Worm (Caenorhabditis elegans) whole organism, mixed stage, embryonic: ENCODE data around the gene xrn-1.

Experiments used
- M03D4.4 ChIP-seq: sonication (generic microtip); optimal IDR thresholded peaks from 2 replicates; lab custom pipeline; 2017; ENCODE audit warnings: mild to moderate bottlenecking, missing genetic modification characterization, missing compliant biosample characterization
- bed-3 ChIP-seq: fragments of 200-800 bp; sonication (Bioruptor generic); optimal IDR thresholded peaks from 3 replicates; lab custom pipeline; 2018; ENCODE audit warnings: mild to moderate bottlenecking, missing genetic modification characterization, moderate library complexity, missing compliant biosample characterization
- blmp-1 ChIP-seq: fragments of 150-350 bp; optimal IDR thresholded peaks from 2 replicates; lab custom pipeline; 2014; ENCODE audit warnings: missing biosample characterization, missing genetic modification characterization
- ceh-39 ChIP-seq: fragments of 150-350 bp; optimal IDR thresholded peaks from 2 replicates; lab custom pipeline; 2014; ENCODE audit warnings: missing biosample characterization, missing genetic modification characterization
- ceh-43 ChIP-seq: fragments of 200-800 bp; sonication (Bioruptor generic); optimal IDR thresholded peaks from 2 replicates; lab custom pipeline; 2018; ENCODE audit warnings: mild to moderate bottlenecking, missing genetic modification characterization, moderate library complexity, missing compliant biosample characterization
- ceh-83 ChIP-seq: fragments of 200-800 bp; sonication (Bioruptor generic); optimal IDR thresholded peaks from 2 replicates; lab custom pipeline; 2018; ENCODE audit warnings: mild to moderate bottlenecking, missing genetic modification characterization, missing compliant biosample characterization
- ces-1 ChIP-seq: fragments of 150-350 bp; optimal IDR thresholded peaks from 2 replicates; lab custom pipeline; 2014; ENCODE audit warnings: missing biosample characterization, missing genetic modification reagents, missing genetic modification characterization
- cnd-1 ChIP-seq: fragments of 200-800 bp; sonication (Bioruptor generic); optimal IDR thresholded peaks from 2 replicates; lab custom pipeline; 2018; ENCODE audit warnings: mild to moderate bottlenecking, missing genetic modification characterization, missing compliant biosample characterization
- drap-1 ChIP-seq: fragments of 200-800 bp; sonication (Bioruptor generic); optimal IDR thresholded peaks from 3 replicates; lab custom pipeline; 2018; ENCODE audit warnings: mild to moderate bottlenecking, missing genetic modification characterization, missing compliant biosample characterization
- elt-1 ChIP-seq: sonication (generic microtip); optimal IDR thresholded peaks from 2 replicates; lab custom pipeline; 2017; ENCODE audit warnings: missing genetic modification characterization, mild to moderate bottlenecking, missing compliant biosample characterization, antibody characterized with exemption, moderate library complexity, borderline replicate concordance; ENCODE audit not compliant: insufficient read depth
- elt-3 ChIP-seq: fragments of 150-350 bp; optimal IDR thresholded peaks from 2 replicates; lab custom pipeline; 2014; ENCODE audit warnings: missing biosample characterization, missing genetic modification characterization
- flh-1 ChIP-seq: fragments of 200-800 bp; sonication (Bioruptor generic); optimal IDR thresholded peaks from 2 replicates; lab custom pipeline; 2018; ENCODE audit warnings: mild to moderate bottlenecking, missing genetic modification characterization, moderate library complexity, missing compliant biosample characterization
- ham-2 ChIP-seq: fragments of 200-800 bp; sonication (Bioruptor generic); optimal IDR thresholded peaks from 2 replicates; lab custom pipeline; 2018; ENCODE audit warnings: mild to moderate bottlenecking, missing genetic modification characterization, missing compliant biosample characterization
- hlh-1 ChIP-seq: fragments of 150-350 bp; optimal IDR thresholded peaks from 2 replicates; lab custom pipeline; 2014; ENCODE audit warnings: missing biosample characterization, missing genetic modification reagents, missing genetic modification characterization
- lin-13 ChIP-seq: fragments of 150-350 bp; optimal IDR thresholded peaks from 2 replicates; lab custom pipeline; 2014; ENCODE audit warnings: missing biosample characterization, missing genetic modification characterization
- lin-32 ChIP-seq: fragments of 200-800 bp; sonication (Bioruptor generic); optimal IDR thresholded peaks from 2 replicates; lab custom pipeline; 2018; ENCODE audit warnings: mild to moderate bottlenecking, missing genetic modification characterization, missing compliant biosample characterization
- lsy-2 ChIP-seq: fragments of 150-350 bp; optimal IDR thresholded peaks from 2 replicates; lab custom pipeline; 2014; ENCODE audit warnings: missing biosample characterization, missing genetic modification characterization
- mab-5 ChIP-seq: fragments of 150-350 bp; optimal IDR thresholded peaks from 2 replicates; lab custom pipeline; 2014; ENCODE audit warnings: missing biosample characterization, missing genetic modification characterization
- mep-1 ChIP-seq: fragments of 150-350 bp; optimal IDR thresholded peaks from 2 replicates; lab custom pipeline; 2017; ENCODE audit warnings: missing biosample characterization, missing genetic modification reagents, missing genetic modification characterization, inconsistent platforms
- mls-2 ChIP-seq: sonication (generic microtip); optimal IDR thresholded peaks from 2 replicates; lab custom pipeline; 2016; ENCODE audit warnings: mild to moderate bottlenecking, missing genetic modification characterization, moderate library complexity, missing compliant biosample characterization
- nhr-12 ChIP-seq: fragments of 150-350 bp; optimal IDR thresholded peaks from 2 replicates; lab custom pipeline; 2014; ENCODE audit warnings: missing biosample characterization, missing genetic modification characterization
- nhr-2 ChIP-seq: fragments of 150-350 bp; optimal IDR thresholded peaks from 2 replicates; lab custom pipeline; 2014; ENCODE audit warnings: missing biosample characterization, missing genetic modification characterization
- nhr-237 ChIP-seq: fragments of 150-350 bp; optimal IDR thresholded peaks from 2 replicates; lab custom pipeline; 2014; ENCODE audit warnings: missing biosample characterization, missing genetic modification characterization
- nhr-28 ChIP-seq: fragments of 150-350 bp; optimal IDR thresholded peaks from 2 replicates; lab custom pipeline; 2014; ENCODE audit warnings: missing biosample characterization, missing genetic modification characterization
- nhr-76 ChIP-seq: sonication (generic microtip); optimal IDR thresholded peaks from 2 replicates; lab custom pipeline; 2017; ENCODE audit warnings: missing biosample characterization, missing genetic modification characterization
- pha-4 ChIP-seq: fragments of 150-350 bp; optimal IDR thresholded peaks from 2 replicates; lab custom pipeline; 2018; ENCODE audit warnings: missing biosample characterization, missing genetic modification reagents, missing genetic modification characterization
- sem-2 ChIP-seq: fragments of 200-800 bp; sonication (Bioruptor generic); optimal IDR thresholded peaks from 2 replicates; lab custom pipeline; 2018; ENCODE audit warnings: mild to moderate bottlenecking, missing genetic modification characterization, missing compliant biosample characterization
- snpc-4 ChIP-seq: fragments of 150-350 bp; optimal IDR thresholded peaks from 2 replicates; lab custom pipeline; 2014; ENCODE audit warnings: missing biosample characterization, missing genetic modification characterization
- sptf-1 ChIP-seq: sonication (generic microtip); optimal IDR thresholded peaks from 2 replicates; lab custom pipeline; 2017; ENCODE audit warnings: mild to moderate bottlenecking, missing genetic modification characterization, moderate library complexity, missing compliant biosample characterization
- tbx-8 ChIP-seq: fragments of 200-800 bp; sonication (Bioruptor generic); optimal IDR thresholded peaks from 2 replicates; lab custom pipeline; 2018; ENCODE audit warnings: mild to moderate bottlenecking, missing genetic modification characterization, moderate library complexity, missing compliant biosample characterization
- unc-120 ChIP-seq: sonication (generic microtip); optimal IDR thresholded peaks from 2 replicates; lab custom pipeline; 2017; ENCODE audit warnings: missing genetic modification characterization, missing compliant biosample characterization; ENCODE audit not compliant: poor library complexity, severe bottlenecking
- unc-39 ChIP-seq: fragments of 150-350 bp; optimal IDR thresholded peaks from 2 replicates; lab custom pipeline; 2014; ENCODE audit warnings: missing biosample characterization, missing genetic modification characterization
- unc-62 ChIP-seq: fragments of 150-350 bp; optimal IDR thresholded peaks from 2 replicates; lab custom pipeline; 2014; ENCODE audit warnings: missing biosample characterization, missing genetic modification reagents, missing genetic modification characterization
- zip-8 ChIP-seq: fragments of 150-350 bp; optimal IDR thresholded peaks from 2 replicates; lab custom pipeline; 2014; ENCODE audit warnings: missing biosample characterization, missing genetic modification characterization
- ztf-11 ChIP-seq: fragments of 150-350 bp; optimal IDR thresholded peaks from 2 replicates; lab custom pipeline; 2014; ENCODE audit warnings: missing biosample characterization, missing genetic modification characterization

The xrn-1 gene

ce11 chrII:14045235-14045634 lies 23.5 kb upstream of the xrn-1 start:
- TF ChIP-seq unc-120 (tag; lab: Kevin White, UChicago): no peak
- TF ChIP-seq sem-2: no peak
- no peak for TF ChIP-seq ceh-83 (GFP tag; lab: Kevin White, UChicago)
- TF ChIP-seq nhr-12: no peak
- TF ChIP-seq sptf-1 (tag; lab: Kevin White, UChicago): no peak
- TF ChIP-seq mab-5: no peak
- no peak for TF ChIP-seq lsy-2 (tag; lab: Kevin White, UChicago)
- no peak for TF ChIP-seq unc-39 (tag; lab: Kevin White, UChicago)
- TF ChIP-seq lin-32 (GFP tag; lab: Kevin White, UChicago): no peak
- no peak for TF ChIP-seq M03D4.4 (tag; lab: Kevin White, UChicago)
- no peak for TF ChIP-seq nhr-28 (tag; lab: Kevin White, UChicago)
- no peak for TF ChIP-seq nhr-2
- TF ChIP-seq snpc-4: no peak
- no peak for TF ChIP-seq tbx-8 (GFP tag; lab: Kevin White, UChicago)
- TF ChIP-seq pha-4: no peak
- no peak for TF ChIP-seq unc-62

- TF ChIP-seq lsy-2 (tag; lab: Kevin White, UChicago): no peak
Measured at ce11 chrII:14045934-14046470, 22.7 kb upstream of the xrn-1 start.

- TF ChIP-seq ces-1 (GFP tag; lab: Kevin White, UChicago) (no peak), blmp-1 (tag; lab: Kevin White, UChicago) (peak; percentile 33), hlh-1 (tag; lab: Kevin White, UChicago) (peak; percentile 5), nhr-28 (tag; lab: Kevin White, UChicago) (no peak)
- TF ChIP-seq, all 35 proteins: peak for 2
Measured at ce11 chrII:14046491-14046890, 22.2 kb upstream of the xrn-1 start.

- TF ChIP-seq blmp-1 (tag; lab: Kevin White, UChicago) (no peak), flh-1 (GFP tag; lab: Kevin White, UChicago) (no peak), tbx-8 (GFP tag; lab: Kevin White, UChicago) (no peak), unc-39 (tag; lab: Kevin White, UChicago) (no peak), lsy-2 (tag; lab: Kevin White, UChicago) (no peak), cnd-1 (tag; lab: Kevin White, UChicago) (no peak), unc-120 (tag; lab: Kevin White, UChicago) (peak; percentile 65), nhr-76 (tag; lab: Kevin White, UChicago) (no peak), ces-1 (GFP tag; lab: Kevin White, UChicago) (no peak), nhr-28 (tag; lab: Kevin White, UChicago) (no peak), elt-3 (no peak), sptf-1 (tag; lab: Kevin White, UChicago) (no peak), ceh-43 (GFP tag; lab: Kevin White, UChicago) (no peak), nhr-237 (tag; lab: Kevin White, UChicago) (no peak), drap-1 (GFP tag; lab: Kevin White, UChicago) (no peak), unc-62 (peak; percentile 68), mep-1 (tag; lab: Kevin White, UChicago) (no peak), lin-13 (no peak), elt-1 (tag; lab: Kevin White, UChicago) (peak; percentile 30), nhr-12 (no peak), mls-2 (no peak), ztf-11 (tag; lab: Kevin White, UChicago) (no peak), zip-8 (tag; lab: Kevin White, UChicago) (no peak), pha-4 (no peak), ceh-39 (tag; lab: Kevin White, UChicago) (no peak), M03D4.4 (tag; lab: Kevin White, UChicago) (no peak), ham-2 (GFP tag; lab: Kevin White, UChicago) (peak; percentile 30), lin-32 (GFP tag; lab: Kevin White, UChicago) (no peak), mab-5 (no peak), hlh-1 (tag; lab: Kevin White, UChicago) (peak; percentile 90), ceh-83 (GFP tag; lab: Kevin White, UChicago) (no peak), snpc-4 (no peak), bed-3 (GFP tag; lab: Kevin White, UChicago) (no peak), sem-2 (no peak), nhr-2 (no peak)
- TF ChIP-seq, all 35 proteins: peak for 5
Measured at ce11 chrII:14049097-14049496, 19.6 kb upstream of the xrn-1 start.
